Worm (Caenorhabditis elegans) whole organism, young adult: ENCODE measurements around the gene F11F1.1.
A peak's percentile ranks its signal among the peaks of the same experiment; 100 is the strongest.

Experiments used
- B0336.3 ChIP-seq: fragments of 200-800 bp; sonication (Bioruptor generic); IDR thresholded peaks from 2 replicates; pipeline ENCODE4 v1.3.6; 2022; ENCODE audit warnings: missing genetic modification characterization, missing compliant biosample characterization
- C06A6.2 ChIP-seq: fragments of 200-800 bp; sonication (Bioruptor generic); conservative IDR thresholded peaks from 2 replicates; pipeline ENCODE4 v1.3.6; 2022; ENCODE audit warnings: missing genetic modification characterization, missing compliant biosample characterization
- D2030.7 ChIP-seq: fragments of 200-800 bp; sonication (Bioruptor generic); IDR thresholded peaks from 2 replicates; pipeline ENCODE4 v1.3.6; 2022; ENCODE audit warnings: missing genetic modification reagents, missing genetic modification characterization, missing compliant biosample characterization
- F10E7.11 ChIP-seq: sonication (generic microtip); optimal IDR thresholded peaks from 2 replicates; lab custom pipeline; 2017; ENCODE audit warnings: mild to moderate bottlenecking, missing genetic modification characterization, moderate library complexity, missing compliant biosample characterization
- F37B4.10 ChIP-seq: fragments of 200-800 bp; sonication (Bioruptor generic); IDR thresholded peaks from 2 replicates; pipeline ENCODE4 v1.3.6; 2022; ENCODE audit warnings: missing genetic modification characterization, missing compliant biosample characterization
- F49E8.2 ChIP-seq: sonication (generic microtip); optimal IDR thresholded peaks from 3 replicates; lab custom pipeline; 2017; ENCODE audit warnings: missing genetic modification characterization, mild to moderate bottlenecking, missing compliant biosample characterization, antibody characterized with exemption, moderate library complexity; ENCODE audit not compliant: insufficient read depth
- F57C9.4 ChIP-seq: sonication (generic microtip); optimal IDR thresholded peaks from 2 replicates; lab custom pipeline; 2017; ENCODE audit warnings: mild to moderate bottlenecking, missing genetic modification characterization, missing compliant biosample characterization
- Y53F4B.3 ChIP-seq: fragments of 200-800 bp; sonication (Bioruptor generic); IDR thresholded peaks from 2 replicates; pipeline ENCODE4 v1.3.6; 2022; ENCODE audit warnings: missing genetic modification reagents, missing genetic modification characterization, missing compliant biosample characterization
- Y95B8A.8 ChIP-seq: fragments of 200-800 bp; sonication (Bioruptor generic); IDR thresholded peaks from 2 replicates; pipeline ENCODE4 v1.3.6; 2022; ENCODE audit warnings: missing genetic modification reagents, missing genetic modification characterization, missing compliant biosample characterization
- ama-1 ChIP-seq, 3 experiments: fragments of 150-350 bp in 1 of 3; sonication (generic microtip) in 2 of 3; optimal IDR thresholded peaks; 2 replicates each; lab custom pipeline; 2014 to 2018; ENCODE audit warnings: missing biosample characterization in 2 of 3, missing genetic modification characterization in 2 of 3, missing genetic modification reagents in 2 of 3
- aptf-3 ChIP-seq: fragments of 200-800 bp; sonication (Bioruptor generic); IDR thresholded peaks from 2 replicates; pipeline ENCODE4 v1.3.6; 2022; ENCODE audit warnings: missing genetic modification characterization, missing compliant biosample characterization
- atf-7 ChIP-seq: sonication (generic microtip); optimal IDR thresholded peaks from 2 replicates; lab custom pipeline; 2017; ENCODE audit warnings: mild to moderate bottlenecking, missing genetic modification characterization, missing compliant biosample characterization
- attf-3 ChIP-seq: fragments of 200-800 bp; sonication (Bioruptor generic); conservative IDR thresholded peaks from 2 replicates; pipeline ENCODE4 v1.3.6; 2022; ENCODE audit warnings: missing genetic modification reagents, missing genetic modification characterization, missing compliant biosample characterization
- attf-5 ChIP-seq: fragments of 200-800 bp; sonication (Bioruptor generic); optimal IDR thresholded peaks from 2 replicates; lab custom pipeline; 2018; ENCODE audit warnings: mild to moderate bottlenecking, missing genetic modification characterization, missing compliant biosample characterization
- cebp-2 ChIP-seq: fragments of 200-800 bp; sonication (Bioruptor generic); IDR thresholded peaks from 2 replicates; pipeline ENCODE4 v1.3.6; 2022; ENCODE audit warnings: missing genetic modification characterization, missing compliant biosample characterization
- ceh-100 ChIP-seq: fragments of 200-800 bp; sonication (Bioruptor generic); IDR thresholded peaks from 2 replicates; pipeline ENCODE4 v1.3.6; 2022; ENCODE audit warnings: missing genetic modification reagents, missing genetic modification characterization, missing compliant biosample characterization
- ceh-58 ChIP-seq: fragments of 200-800 bp; sonication (Bioruptor generic); IDR thresholded peaks from 2 replicates; pipeline ENCODE4 v1.3.6; 2022; ENCODE audit warnings: missing genetic modification characterization, missing compliant biosample characterization
- ceh-79 ChIP-seq: sonication (generic microtip); optimal IDR thresholded peaks from 2 replicates; lab custom pipeline; 2017; ENCODE audit warnings: mild to moderate bottlenecking, missing genetic modification characterization, missing compliant biosample characterization
- ceh-91 ChIP-seq: fragments of 200-800 bp; sonication (Bioruptor generic); IDR thresholded peaks from 2 replicates; pipeline ENCODE4 v1.3.6; 2022; ENCODE audit warnings: missing genetic modification reagents, missing genetic modification characterization, missing compliant biosample characterization
- chd-7 ChIP-seq: sonication (generic microtip); optimal IDR thresholded peaks from 2 replicates; lab custom pipeline; 2016; ENCODE audit warnings: mild to moderate bottlenecking, missing genetic modification characterization, moderate library complexity, missing compliant biosample characterization
- die-1 ChIP-seq: sonication (generic microtip); optimal IDR thresholded peaks from 2 replicates; lab custom pipeline; 2016; ENCODE audit warnings: missing genotype, mild to moderate bottlenecking, missing genetic modification characterization, missing compliant biosample characterization
- dox-1 ChIP-seq: fragments of 200-800 bp; sonication (Bioruptor generic); IDR thresholded peaks from 2 replicates; pipeline ENCODE4 v1.3.6; 2022; ENCODE audit warnings: missing genetic modification reagents, missing genetic modification characterization, missing compliant biosample characterization
- dpff-1 ChIP-seq: sonication (generic microtip); optimal IDR thresholded peaks from 2 replicates; lab custom pipeline; 2017; ENCODE audit warnings: mild to moderate bottlenecking, missing genetic modification characterization, missing compliant biosample characterization
- egl-44 ChIP-seq: fragments of 200-800 bp; sonication (Bioruptor generic); IDR thresholded peaks from 2 replicates; pipeline ENCODE4 v1.3.6; 2022; ENCODE audit warnings: missing genetic modification reagents, missing genetic modification characterization, missing compliant biosample characterization
- egrh-3 ChIP-seq: fragments of 200-800 bp; sonication (Bioruptor generic); IDR thresholded peaks from 2 replicates; pipeline ENCODE4 v1.3.6; 2022; ENCODE audit warnings: missing genetic modification reagents, missing genetic modification characterization, missing compliant biosample characterization
- fkh-3 ChIP-seq: sonication (generic microtip); optimal IDR thresholded peaks from 2 replicates; lab custom pipeline; 2016; ENCODE audit warnings: mild to moderate bottlenecking, missing genetic modification characterization, missing compliant biosample characterization
- hlh-26 ChIP-seq: fragments of 200-800 bp; sonication (Bioruptor generic); conservative IDR thresholded peaks from 2 replicates; pipeline ENCODE4 v1.3.6; 2022; ENCODE audit warnings: missing genetic modification reagents, missing genetic modification characterization, missing compliant biosample characterization
- hmg-1.2 ChIP-seq: fragments of 200-800 bp; sonication (Bioruptor generic); IDR thresholded peaks from 2 replicates; pipeline ENCODE4 v1.3.6; 2022; ENCODE audit warnings: missing genetic modification reagents, missing genetic modification characterization, missing compliant biosample characterization
- hrde-1 ChIP-seq: sonication (generic microtip); optimal IDR thresholded peaks from 2 replicates; lab custom pipeline; 2016; ENCODE audit warnings: missing genetic modification characterization, mild to moderate bottlenecking, missing compliant biosample characterization, moderate library complexity, missing genotype, missing genetic modification reagents, borderline replicate concordance
- let-607 ChIP-seq, 2 experiments: fragments of 200-800 bp in 1 of 2; sonication (Bioruptor generic) in 1 of 2; sonication (generic microtip) in 1 of 2; optimal IDR thresholded peaks; 2 replicates each; lab custom pipeline; 2016 to 2018; ENCODE audit warnings: mild to moderate bottlenecking in 2 of 2, missing compliant biosample characterization in 2 of 2, missing genetic modification characterization in 2 of 2, moderate library complexity in 2 of 2, missing genotype in 1 of 2
- lin-26 ChIP-seq: fragments of 200-800 bp; sonication (Bioruptor generic); IDR thresholded peaks from 2 replicates; pipeline ENCODE4 v1.3.6; 2022; ENCODE audit warnings: missing genetic modification reagents, missing genetic modification characterization, missing compliant biosample characterization
- lin-35 ChIP-seq, 3 experiments: fragments of 150-350 bp in 2 of 3; sonication (generic microtip) in 1 of 3; optimal IDR thresholded peaks; 2 replicates each; lab custom pipeline; 2014 to 2018; ENCODE audit warnings: missing biosample characterization in 3 of 3, missing genetic modification characterization in 3 of 3, missing genetic modification reagents in 3 of 3
- lsl-1 ChIP-seq: fragments of 200-800 bp; sonication (Bioruptor generic); optimal IDR thresholded peaks from 2 replicates; lab custom pipeline; 2018; ENCODE audit warnings: mild to moderate bottlenecking, missing genetic modification characterization, moderate library complexity, missing compliant biosample characterization
- madf-10 ChIP-seq: sonication (generic microtip); optimal IDR thresholded peaks from 2 replicates; lab custom pipeline; 2016; ENCODE audit warnings: mild to moderate bottlenecking, missing genetic modification characterization, missing compliant biosample characterization
- madf-6 ChIP-seq: fragments of 200-800 bp; sonication (Bioruptor generic); IDR thresholded peaks from 2 replicates; pipeline ENCODE4 v1.3.6; 2022; ENCODE audit warnings: missing genetic modification reagents, missing genetic modification characterization, missing compliant biosample characterization
- pha-4 ChIP-seq: fragments of 150-350 bp; sonication (generic microtip); optimal IDR thresholded peaks from 2 replicates; lab custom pipeline; 2014; ENCODE audit warnings: missing biosample characterization, missing genetic modification reagents, missing genetic modification characterization
- repo-1 ChIP-seq: sonication (generic microtip); optimal IDR thresholded peaks from 2 replicates; lab custom pipeline; 2017; ENCODE audit warnings: mild to moderate bottlenecking, missing genetic modification characterization, missing compliant biosample characterization
- rpc-1 ChIP-seq, 2 experiments: fragments of 150-350 bp in 1 of 2; sonication (generic microtip) in 1 of 2; optimal IDR thresholded peaks; 2 replicates each; lab custom pipeline; 2014 to 2018; ENCODE audit warnings: missing biosample characterization in 1 of 2, missing genetic modification characterization in 1 of 2, missing genetic modification reagents in 1 of 2, missing genotype in 1 of 2
- snpc-1.3 ChIP-seq: sonication (generic microtip); optimal IDR thresholded peaks from 2 replicates; lab custom pipeline; 2017; ENCODE audit warnings: missing genetic modification characterization, mild to moderate bottlenecking, missing compliant biosample characterization, antibody characterized with exemption, moderate library complexity, missing genotype, missing genetic modification reagents; ENCODE audit not compliant: insufficient read depth
- tbp1 ChIP-seq: fragments of 200-800 bp; sonication (Bioruptor generic); optimal IDR thresholded peaks from 2 replicates; lab custom pipeline; 2018; ENCODE audit warnings: mild to moderate bottlenecking, missing genetic modification characterization, missing compliant biosample characterization
- tbx-9 ChIP-seq: sonication (generic microtip); optimal IDR thresholded peaks from 2 replicates; lab custom pipeline; 2016; ENCODE audit warnings: borderline replicate concordance, missing genetic modification characterization, inconsistent platforms, missing compliant biosample characterization
- tlf-1 ChIP-seq: fragments of 200-800 bp; sonication (Bioruptor generic); optimal IDR thresholded peaks from 2 replicates; lab custom pipeline; 2018; ENCODE audit warnings: mild to moderate bottlenecking, missing genetic modification characterization, missing compliant biosample characterization
- unc-130 ChIP-seq: sonication (generic microtip); optimal IDR thresholded peaks from 2 replicates; lab custom pipeline; 2016; ENCODE audit warnings: missing genetic modification reagents, missing genetic modification characterization, missing compliant biosample characterization
- ztf-25 ChIP-seq: fragments of 200-800 bp; sonication (Bioruptor generic); IDR thresholded peaks from 2 replicates; pipeline ENCODE4 v1.3.6; 2022; ENCODE audit warnings: missing genetic modification reagents, missing genetic modification characterization, missing compliant biosample characterization
- ztf-26 ChIP-seq: sonication (generic microtip); optimal IDR thresholded peaks from 2 replicates; lab custom pipeline; 2017; ENCODE audit warnings: missing genetic modification characterization, missing compliant biosample characterization
- ztf-3 ChIP-seq: fragments of 200-800 bp; sonication (Bioruptor generic); optimal IDR thresholded peaks from 2 replicates; lab custom pipeline; 2018; ENCODE audit warnings: mild to moderate bottlenecking, missing genetic modification characterization, missing compliant biosample characterization
- ztf-6 ChIP-seq: fragments of 200-800 bp; sonication (Bioruptor generic); IDR thresholded peaks from 2 replicates; pipeline ENCODE4 v1.3.6; 2022; ENCODE audit warnings: missing genetic modification reagents, missing genetic modification characterization, missing compliant biosample characterization

F11F1.1 gene

DNA sequence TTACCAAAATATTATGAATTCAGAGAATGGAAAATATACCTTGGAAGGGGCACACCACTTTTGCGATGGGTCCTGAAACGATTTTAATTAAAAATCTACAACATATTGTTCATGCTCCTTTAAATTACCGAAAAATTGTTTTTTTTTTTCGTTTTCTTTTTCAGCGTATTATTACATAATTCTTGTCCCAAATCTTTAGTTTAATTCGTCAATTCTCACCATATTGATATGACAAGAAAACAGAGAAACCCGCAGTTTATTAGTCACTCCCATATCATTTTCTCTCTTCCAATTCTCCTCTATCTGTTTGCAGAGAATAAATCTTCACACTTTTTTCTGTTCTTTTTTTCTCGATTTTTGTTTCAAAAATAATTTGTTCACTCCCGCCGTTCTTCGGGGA is at the start of gene F11F1.1:
Gene F11F1.1, plus strand, starts transcription at position 301 of the 400 bp plus-strand sequence.
- TF ChIP-seq hrde-1 (tag; lab: Kevin White, UChicago) (no peak), lsl-1 (GFP tag; lab: Kevin White, UChicago) (no peak), F49E8.2 (no peak), ztf-26 (tag; lab: Kevin White, UChicago) (no peak), ztf-25 (GFP tag; lab: Robert Waterston, UW) (no peak), chd-7 (tag; lab: Kevin White, UChicago) (no peak)

ce11 chrIII:13346785-13347184 is 48.6 kb upstream of the F11F1.1 start, which contains the start of gene mtm-6:
Gene mtm-6 (plus strand): TSS chrIII:13347085.
- TF ChIP-seq hlh-26 (GFP tag; lab: Robert Waterston, UW) (no peak), atf-7 (tag; lab: Kevin White, UChicago) (peak; percentile 27), cebp-2 (GFP tag; lab: Robert Waterston, UW) (no peak), Y53F4B.3 (GFP tag; lab: Robert Waterston, UW) (no peak), C06A6.2 (no peak), fkh-3 (peak; percentile 49), B0336.3 (GFP tag; lab: Robert Waterston, UW) (peak; percentile 43; the same call in 1 of the 2 replicates), attf-5 (peak; percentile 9), ztf-6 (GFP tag; lab: Robert Waterston, UW) (no peak), die-1 (tag; lab: Kevin White, UChicago) (no peak), aptf-3 (GFP tag; lab: Robert Waterston, UW) (no peak), hmg-1.2 (GFP tag; lab: Robert Waterston, UW) (no peak), tbx-9 (tag; lab: Kevin White, UChicago) (no peak), F37B4.10 (GFP tag; lab: Robert Waterston, UW) (no peak), tbp1 (GFP tag; lab: Kevin White, UChicago) (peak; percentile 6), pha-4 (no peak), egl-44 (GFP tag; lab: Robert Waterston, UW) (no peak), repo-1 (tag; lab: Kevin White, UChicago) (no peak), dpff-1 (no peak), ceh-100 (no peak), ceh-91 (GFP tag; lab: Robert Waterston, UW) (no peak), snpc-1.3 (tag; lab: Kevin White, UChicago) (no peak), tlf-1 (GFP tag; lab: Kevin White, UChicago) (peak; percentile 41), ceh-58 (no peak), chd-7 (tag; lab: Kevin White, UChicago) (no peak), D2030.7 (GFP tag; lab: Robert Waterston, UW) (no peak), egrh-3 (GFP tag; lab: Robert Waterston, UW) (peak; percentile 40; the same call in 1 of the 2 replicates), Y95B8A.8 (no peak), F57C9.4 (tag; lab: Kevin White, UChicago) (no peak), ztf-26 (tag; lab: Kevin White, UChicago) (no peak), lin-35 (GFP tag; optimal IDR thresholded peaks at IDR 0.05; lab: Kevin White, UChicago) (no peak), madf-6 (GFP tag; lab: Robert Waterston, UW) (no peak), ztf-3 (no peak), lin-26 (no peak), attf-3 (GFP tag; lab: Robert Waterston, UW) (no peak), F10E7.11 (tag; lab: Kevin White, UChicago) (no peak), ama-1 (optimal IDR thresholded peaks at IDR 0.05; lab: Kevin White, UChicago) (no peak), ama-1 (GFP tag; optimal IDR thresholded peaks at IDR 0.05; lab: Kevin White, UChicago) (no peak), let-607 (tag; optimal IDR thresholded peaks at IDR 0.05; lab: Kevin White, UChicago) (no peak), rpc-1 (optimal IDR thresholded peaks at IDR 0.05; lab: Kevin White, UChicago) (no peak), rpc-1 (tag; optimal IDR thresholded peaks at IDR 0.05; lab: Kevin White, UChicago) (no peak), unc-130 (GFP tag; lab: Kevin White, UChicago) (no peak), madf-10 (tag; lab: Kevin White, UChicago) (no peak), dox-1 (GFP tag; lab: Robert Waterston, UW) (peak; percentile 35; the same call in 1 of the 2 replicates), ceh-79 (tag; lab: Kevin White, UChicago) (no peak)
